Worm (Caenorhabditis elegans) whole organism, midembryonic: ENCODE data around the gene T02B11.4.

ENCODE experiments used
- cog-1 ChIP-seq: sonication (generic microtip); optimal IDR thresholded peaks from 2 replicates; lab custom pipeline; 2016; ENCODE audit warnings: missing genetic modification characterization, missing compliant biosample characterization
- flt-1 ChIP-seq: fragments of 200-800 bp; sonication (Bioruptor generic); IDR thresholded peaks from 2 replicates; pipeline ENCODE4 v1.3.6; 2022; ENCODE audit warnings: missing genetic modification characterization, missing compliant biosample characterization
- med-1 ChIP-seq: sonication (generic microtip); optimal IDR thresholded peaks from 2 replicates; lab custom pipeline; 2017; ENCODE audit warnings: missing genetic modification characterization, mild to moderate bottlenecking, missing compliant biosample characterization, antibody characterized with exemption, missing genetic modification reagents; ENCODE audit not compliant: insufficient read depth
- ref-1 ChIP-seq: fragments of 200-800 bp; sonication (Bioruptor generic); conservative IDR thresholded peaks from 2 replicates; pipeline ENCODE4 v1.3.6; 2022; ENCODE audit warnings: missing genetic modification reagents, missing genetic modification characterization, missing compliant biosample characterization
- ztf-23 ChIP-seq: fragments of 200-800 bp; sonication (Bioruptor generic); IDR thresholded peaks from 2 replicates; pipeline ENCODE4 v1.3.6; 2022; ENCODE audit warnings: missing genetic modification reagents, missing genetic modification characterization, missing compliant biosample characterization
- ztf-29 ChIP-seq: fragments of 200-800 bp; sonication (Bioruptor generic); IDR thresholded peaks from 2 replicates; pipeline ENCODE4 v1.3.6; 2022; ENCODE audit warnings: missing genetic modification reagents, missing genetic modification characterization, missing compliant biosample characterization

ce11 chrV:899087-899486 lies 28.2 kb upstream of the T02B11.4 start, which contains the start of gene nas-32:
- TF ChIP-seq ztf-29 (GFP tag; lab: Robert Waterston, UW) (no peak), ztf-23 (no peak), flt-1 (GFP tag; lab: Robert Waterston, UW) (no peak), ref-1 (GFP tag; lab: Robert Waterston, UW) (no peak), med-1 (GFP tag; lab: Kevin White, UChicago) (no peak), cog-1 (no peak)
